Fruit fly (Drosophila melanogaster): Measurements from ENCODE around the gene CG44476.

dm6 chr2L:18137591-18138247 is 24.7 kb upstream of the CG44476 start, which contains the start of gene kel:
- no peak for TF ChIP-seq EcR (GFP tag; optimal IDR thresholded peaks at IDR 0.05)
- no peak for TF ChIP-seq psq (optimal IDR thresholded peaks at IDR 0.05)
- TF ChIP-seq usp (GFP tag; optimal IDR thresholded peaks at IDR 0.05) = no peak
- TF ChIP-seq pan (optimal IDR thresholded peaks at IDR 0.05) = no peak

Data from whole organism.